Fruit fly (Drosophila melanogaster): ENCODE data around the gene Faa.
A peak's percentile ranks its signal among the peaks of the same experiment; 100 is the strongest.

Faa gene

DNA sequence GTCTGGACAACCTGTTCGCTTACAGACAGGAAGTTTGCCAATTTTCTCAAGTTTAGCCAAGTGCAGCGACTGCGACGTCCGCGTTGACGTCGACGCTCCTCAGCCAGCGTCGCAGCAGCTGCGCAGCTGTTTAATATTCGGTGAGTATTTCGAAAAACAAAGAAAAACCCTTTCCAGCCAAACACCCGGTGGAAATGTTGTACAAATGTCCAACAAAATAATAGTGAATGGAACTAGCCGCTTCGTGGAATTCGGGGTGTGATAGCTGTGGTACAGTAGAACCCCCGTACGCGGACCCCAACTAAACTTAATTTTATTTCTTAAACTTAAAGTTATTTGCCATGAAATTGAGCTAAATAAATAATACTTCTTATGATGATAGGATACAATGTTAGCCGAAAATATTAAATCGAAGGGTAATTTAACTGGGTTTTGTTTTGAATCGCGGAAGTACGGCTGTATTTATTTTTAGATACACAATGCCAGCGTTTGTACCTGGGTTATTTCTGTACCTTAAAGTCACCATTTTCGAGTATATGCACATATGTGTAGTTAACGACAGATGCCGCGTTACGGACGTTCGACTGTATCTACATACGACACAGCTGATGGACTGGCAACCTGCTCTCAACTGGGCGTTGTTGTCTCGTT lies 35.2 kb upstream of the Faa start:
- TF ChIP-seq cic (GFP tag; optimal IDR thresholded peaks at IDR 0.05) = no peak
- TF ChIP-seq CG14711 (tag; optimal IDR thresholded peaks at IDR 0.05) = peak; percentile 32
- TF ChIP-seq kay (GFP tag; ENCODE audit: borderline replicate concordance) = peak; percentile 42
- TF ChIP-seq cnc (optimal IDR thresholded peaks at IDR 0.05) = no peak
- peak; percentile 31 for TF ChIP-seq CG11617 (GFP tag; optimal IDR thresholded peaks at IDR 0.05)
- TF ChIP-seq Mnt (GFP tag; optimal IDR thresholded peaks at IDR 0.05) = no peak
- peak; percentile 38 for TF ChIP-seq CG7045 (GFP tag; optimal IDR thresholded peaks at IDR 0.05)
- TF ChIP-seq CG33017 (tag; optimal IDR thresholded peaks at IDR 0.05) = peak; percentile 33
- TF ChIP-seq bab1 (GFP tag; optimal IDR thresholded peaks at IDR 0.05) = peak; percentile 68
- peak; percentile 28 for TF ChIP-seq CG1620 (GFP tag; optimal IDR thresholded peaks at IDR 0.05)
- TF ChIP-seq CG7101 (tag; optimal IDR thresholded peaks at IDR 0.05) = peak; percentile 16
- peak; percentile 21 for TF ChIP-seq pad (GFP tag; optimal IDR thresholded peaks at IDR 0.05)
- TF ChIP-seq ovo (GFP tag; optimal IDR thresholded peaks at IDR 0.05) = no peak
- no peak for TF ChIP-seq Hr96 (GFP tag; optimal IDR thresholded peaks at IDR 0.05)
- TF ChIP-seq Clk (GFP tag; optimal IDR thresholded peaks at IDR 0.05) = no peak
- TF ChIP-seq CG12768 (GFP tag; optimal IDR thresholded peaks at IDR 0.05) = peak; percentile 23
- no peak for TF ChIP-seq toe (GFP tag; optimal IDR thresholded peaks at IDR 0.05)
- TF ChIP-seq Crg-1 (GFP tag; optimal IDR thresholded peaks at IDR 0.05) = peak; percentile 21
- TF ChIP-seq tj (GFP tag; optimal IDR thresholded peaks at IDR 0.05) = no peak
- no peak for TF ChIP-seq CG5204 (GFP tag; optimal IDR thresholded peaks at IDR 0.05)

DNA sequence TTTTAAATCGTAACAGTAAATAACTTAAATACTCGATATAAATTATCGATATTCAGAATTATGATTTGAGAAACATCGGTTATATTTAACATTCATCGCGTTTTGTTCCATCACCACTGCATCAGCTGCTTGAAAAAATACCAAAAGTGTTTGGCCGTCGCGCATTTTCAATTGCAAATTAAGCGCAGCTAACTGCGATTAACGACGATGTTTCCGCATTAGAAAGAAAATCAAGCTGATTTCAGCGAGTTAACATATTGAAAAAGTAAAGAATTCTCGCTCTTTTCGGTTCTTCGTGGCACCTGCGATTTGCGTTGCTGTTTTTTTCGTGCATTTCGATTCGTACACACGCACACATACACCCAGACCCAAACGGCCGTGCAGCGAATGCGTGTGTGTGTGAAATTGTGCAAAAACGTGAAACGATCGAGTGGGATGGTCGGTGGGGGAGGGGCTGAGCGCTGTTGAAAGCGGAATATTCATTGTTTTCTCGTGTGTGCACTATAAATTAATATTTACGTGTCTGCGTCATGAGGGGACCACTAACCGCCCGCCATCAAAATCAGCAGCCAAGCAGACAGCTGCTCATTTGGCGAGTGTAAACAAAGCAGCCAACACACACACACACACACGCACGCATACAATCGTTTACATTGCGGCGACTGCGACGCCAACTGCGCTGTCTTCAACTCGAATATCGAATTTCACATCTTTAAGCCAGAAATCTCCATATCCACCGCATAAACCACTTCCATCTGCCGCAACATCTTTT lies 34.5 kb upstream of the Faa start, which contains the start of gene Ack:
TSS of gene Ack (plus strand) at position 115 of the 772 bp plus-strand sequence.
- TF ChIP-seq bab1 (GFP tag; optimal IDR thresholded peaks at IDR 0.05) (peak; percentile 76), CG33017 (tag; optimal IDR thresholded peaks at IDR 0.05) (no peak), Hr96 (GFP tag; optimal IDR thresholded peaks at IDR 0.05) (no peak), CG7045 (GFP tag; optimal IDR thresholded peaks at IDR 0.05) (no peak), CG5204 (GFP tag; optimal IDR thresholded peaks at IDR 0.05) (no peak), CG11617 (GFP tag; optimal IDR thresholded peaks at IDR 0.05) (peak; percentile 51), CG14711 (tag; optimal IDR thresholded peaks at IDR 0.05) (no peak), tj (GFP tag; optimal IDR thresholded peaks at IDR 0.05) (peak; percentile 37), cic (GFP tag; optimal IDR thresholded peaks at IDR 0.05) (peak; percentile 58), ovo (GFP tag; optimal IDR thresholded peaks at IDR 0.05) (no peak), CG12768 (GFP tag; optimal IDR thresholded peaks at IDR 0.05) (peak; percentile 45), Mnt (GFP tag; optimal IDR thresholded peaks at IDR 0.05) (peak; percentile 79), Crg-1 (GFP tag; optimal IDR thresholded peaks at IDR 0.05) (no peak), pad (GFP tag; optimal IDR thresholded peaks at IDR 0.05) (no peak), CG7101 (tag; optimal IDR thresholded peaks at IDR 0.05) (no peak), CG1620 (GFP tag; optimal IDR thresholded peaks at IDR 0.05) (no peak), toe (GFP tag; optimal IDR thresholded peaks at IDR 0.05) (peak; percentile 16), cnc (optimal IDR thresholded peaks at IDR 0.05) (no peak), kay (GFP tag; ENCODE audit: borderline replicate concordance) (no peak), Clk (GFP tag; optimal IDR thresholded peaks at IDR 0.05) (peak; percentile 32)

DNA sequence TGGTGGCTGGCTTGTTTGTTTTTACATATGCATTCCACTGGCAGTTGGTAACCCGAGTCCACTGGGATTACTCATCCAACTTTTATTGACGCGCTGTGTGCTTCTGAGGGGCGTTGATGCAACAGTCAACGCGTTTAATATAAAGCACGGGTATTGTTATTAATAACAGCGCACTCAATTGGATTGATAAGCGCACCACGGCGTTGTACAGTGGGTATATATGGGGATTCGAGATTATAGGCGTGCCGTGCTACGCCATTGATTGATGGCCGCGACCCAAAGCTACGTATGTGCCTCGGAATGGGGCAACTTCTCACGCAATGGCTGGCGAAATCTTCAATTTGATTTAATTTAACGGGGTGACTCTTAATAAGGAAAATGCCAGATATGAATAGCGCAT lies 33.4 kb upstream of the Faa start:
- TF ChIP-seq cic (GFP tag; optimal IDR thresholded peaks at IDR 0.05) (peak; percentile 72), CG7045 (GFP tag; optimal IDR thresholded peaks at IDR 0.05) (no peak), CG33017 (tag; optimal IDR thresholded peaks at IDR 0.05) (no peak), Clk (GFP tag; optimal IDR thresholded peaks at IDR 0.05) (no peak), CG11617 (GFP tag; optimal IDR thresholded peaks at IDR 0.05) (no peak), CG7101 (tag; optimal IDR thresholded peaks at IDR 0.05) (no peak), bab1 (GFP tag; optimal IDR thresholded peaks at IDR 0.05) (no peak), Mnt (GFP tag; optimal IDR thresholded peaks at IDR 0.05) (no peak), cnc (optimal IDR thresholded peaks at IDR 0.05) (no peak), toe (GFP tag; optimal IDR thresholded peaks at IDR 0.05) (no peak), CG14711 (tag; optimal IDR thresholded peaks at IDR 0.05) (no peak), CG5204 (GFP tag; optimal IDR thresholded peaks at IDR 0.05) (no peak), kay (GFP tag; ENCODE audit: borderline replicate concordance) (peak; percentile 94), CG1620 (GFP tag; optimal IDR thresholded peaks at IDR 0.05) (no peak), tj (GFP tag; optimal IDR thresholded peaks at IDR 0.05) (no peak), Hr96 (GFP tag; optimal IDR thresholded peaks at IDR 0.05) (no peak), ovo (GFP tag; optimal IDR thresholded peaks at IDR 0.05) (no peak), pad (GFP tag; optimal IDR thresholded peaks at IDR 0.05) (no peak), CG12768 (GFP tag; optimal IDR thresholded peaks at IDR 0.05) (peak; percentile 35), Crg-1 (GFP tag; optimal IDR thresholded peaks at IDR 0.05) (no peak)

DNA sequence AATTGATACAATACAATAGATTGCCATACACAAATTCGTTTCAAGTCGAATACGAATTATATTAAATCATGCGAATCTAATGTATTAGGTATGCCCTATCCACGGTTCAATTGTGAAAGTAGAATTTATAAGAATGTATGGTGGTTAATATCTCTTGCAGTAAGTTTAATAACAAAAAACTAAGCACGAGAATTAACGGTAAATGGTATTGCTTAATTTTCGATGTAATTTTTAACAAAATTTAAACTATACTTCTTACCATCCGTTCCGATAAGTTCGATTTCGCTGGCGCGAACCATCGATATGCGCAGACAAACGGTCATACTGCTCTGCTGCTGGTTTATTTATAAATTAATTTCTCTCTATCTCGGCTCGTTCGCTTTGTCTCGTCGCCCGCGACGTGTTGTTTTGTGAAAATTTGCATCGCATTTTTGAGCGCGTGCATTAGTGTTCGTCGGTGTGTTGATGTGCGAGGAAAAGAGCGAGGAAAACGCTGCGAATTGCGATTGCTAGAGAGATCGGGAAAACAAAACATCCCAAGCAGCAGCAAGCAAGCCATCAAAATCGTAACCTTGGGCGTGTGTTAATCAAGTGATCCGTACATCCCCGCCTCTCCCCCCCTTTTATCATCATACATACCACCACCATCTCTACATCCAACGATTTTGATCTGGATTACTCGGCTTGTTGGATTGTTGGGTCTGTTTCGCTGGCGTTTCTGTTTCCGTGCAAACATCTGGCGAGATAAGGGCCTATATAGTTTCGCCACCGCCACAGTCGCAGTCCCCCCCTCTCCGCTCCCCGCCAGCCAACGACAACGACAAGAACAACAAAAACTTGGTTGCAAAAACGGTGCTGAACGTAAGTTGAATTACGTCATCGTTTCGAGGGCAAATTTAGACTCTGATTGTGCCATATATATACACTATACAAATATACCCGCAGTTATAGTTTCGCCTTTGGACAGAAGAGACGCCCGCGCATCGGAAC lies 29.8 kb upstream of the Faa start, which contains the start of gene Fit1:
TSS of gene Fit1 (plus strand) at position 307 of the 990 bp plus-strand sequence.
- TF ChIP-seq CG7045 (GFP tag; optimal IDR thresholded peaks at IDR 0.05) = peak; percentile 21
- peak; percentile 85 for TF ChIP-seq CG12768 (GFP tag; optimal IDR thresholded peaks at IDR 0.05)
- peak; percentile 69 for TF ChIP-seq kay (GFP tag; ENCODE audit: borderline replicate concordance)
- TF ChIP-seq ovo (GFP tag; optimal IDR thresholded peaks at IDR 0.05) = peak; percentile 51
- no peak for TF ChIP-seq bab1 (GFP tag; optimal IDR thresholded peaks at IDR 0.05)
- no peak for TF ChIP-seq CG33017 (tag; optimal IDR thresholded peaks at IDR 0.05)
- peak; percentile 37 for TF ChIP-seq pad (GFP tag; optimal IDR thresholded peaks at IDR 0.05)
- TF ChIP-seq CG7101 (tag; optimal IDR thresholded peaks at IDR 0.05) = no peak
- TF ChIP-seq cic (GFP tag; optimal IDR thresholded peaks at IDR 0.05) = peak; percentile 95
- no peak for TF ChIP-seq CG5204 (GFP tag; optimal IDR thresholded peaks at IDR 0.05)
- TF ChIP-seq toe (GFP tag; optimal IDR thresholded peaks at IDR 0.05) = no peak
- no peak for TF ChIP-seq Clk (GFP tag; optimal IDR thresholded peaks at IDR 0.05)
- no peak for TF ChIP-seq CG1620 (GFP tag; optimal IDR thresholded peaks at IDR 0.05)
- TF ChIP-seq Crg-1 (GFP tag; optimal IDR thresholded peaks at IDR 0.05) = peak; percentile 47
- peak; percentile 60 for TF ChIP-seq CG11617 (GFP tag; optimal IDR thresholded peaks at IDR 0.05)
- TF ChIP-seq cnc (optimal IDR thresholded peaks at IDR 0.05) = no peak
- peak; percentile 22 for TF ChIP-seq Hr96 (GFP tag; optimal IDR thresholded peaks at IDR 0.05)
- TF ChIP-seq Mnt (GFP tag; optimal IDR thresholded peaks at IDR 0.05) = peak; percentile 76
- TF ChIP-seq CG14711 (tag; optimal IDR thresholded peaks at IDR 0.05) = no peak
- TF ChIP-seq tj (GFP tag; optimal IDR thresholded peaks at IDR 0.05) = peak; percentile 43
